Worm (Caenorhabditis elegans) whole organism, L1 larva: ENCODE measurements around the gene gldi-2.

ENCODE experiments used
- F16B12.6 ChIP-seq: fragments of 150-350 bp; optimal IDR thresholded peaks from 2 replicates; lab custom pipeline; 2014; ENCODE audit warnings: missing biosample characterization, missing genetic modification characterization
- alr-1 ChIP-seq: fragments of 200-800 bp; sonication (Bioruptor generic); optimal IDR thresholded peaks from 2 replicates; lab custom pipeline; 2018; ENCODE audit warnings: borderline replicate concordance, mild to moderate bottlenecking, missing genetic modification characterization, missing compliant biosample characterization
- ama-1 ChIP-seq: fragments of 150-350 bp; optimal IDR thresholded peaks from 2 replicates; lab custom pipeline; 2014
- ceh-63 ChIP-seq: fragments of 200-800 bp; sonication (Bioruptor generic); optimal IDR thresholded peaks from 2 replicates; lab custom pipeline; 2018; ENCODE audit warnings: mild to moderate bottlenecking, missing genetic modification characterization, missing compliant biosample characterization
- ceh-82 ChIP-seq, 3 experiments: fragments of 150-350 bp in 1 of 3; sonication (generic microtip) in 2 of 3; optimal IDR thresholded peaks; 2 replicates each; lab custom pipeline; 2014 to 2017; ENCODE audit warnings: missing biosample characterization in 3 of 3, missing genetic modification characterization in 3 of 3
- dpl-1 ChIP-seq, 3 experiments: fragments of 150-350 bp in 2 of 3; sonication (generic microtip) in 1 of 3; optimal IDR thresholded peaks; 2 replicates each; lab custom pipeline; 2014 to 2017; ENCODE audit warnings: missing biosample characterization in 3 of 3, missing genetic modification characterization in 3 of 3, missing genetic modification reagents in 3 of 3
- efl-3 ChIP-seq: fragments of 200-800 bp; sonication (Bioruptor generic); optimal IDR thresholded peaks from 2 replicates; lab custom pipeline; 2018; ENCODE audit warnings: mild to moderate bottlenecking, missing genetic modification characterization, missing compliant biosample characterization
- elt-2 ChIP-seq: sonication (generic microtip); optimal IDR thresholded peaks from 2 replicates; lab custom pipeline; 2016; ENCODE audit warnings: missing genetic modification characterization, mild to moderate bottlenecking, inconsistent platforms, missing compliant biosample characterization, missing genetic modification reagents
- fkh-4 ChIP-seq: sonication (generic microtip); optimal IDR thresholded peaks from 2 replicates; lab custom pipeline; 2016; ENCODE audit warnings: missing compliant biosample characterization, missing genetic modification characterization, borderline replicate concordance
- fkh-8 ChIP-seq: sonication (generic microtip); optimal IDR thresholded peaks from 2 replicates; lab custom pipeline; 2016; ENCODE audit warnings: mild to moderate bottlenecking, missing genetic modification characterization, missing compliant biosample characterization
- fos-1 ChIP-seq: fragments of 150-350 bp; optimal IDR thresholded peaks from 2 replicates; lab custom pipeline; 2014; ENCODE audit warnings: missing biosample characterization, missing genetic modification characterization
- hlh-17 ChIP-seq: fragments of 200-800 bp; sonication (Bioruptor generic); optimal IDR thresholded peaks from 2 replicates; lab custom pipeline; 2018; ENCODE audit warnings: missing genetic modification characterization, mild to moderate bottlenecking, missing compliant biosample characterization, moderate library complexity, borderline replicate concordance
- hlh-4 ChIP-seq: sonication (generic microtip); optimal IDR thresholded peaks from 2 replicates; lab custom pipeline; 2016; ENCODE audit warnings: mild to moderate bottlenecking, missing genetic modification characterization, missing compliant biosample characterization
- hpl-2 ChIP-seq: fragments of 150-350 bp; optimal IDR thresholded peaks from 2 replicates; lab custom pipeline; 2014; ENCODE audit warnings: missing biosample characterization, missing genetic modification reagents, missing genetic modification characterization
- jun-1 ChIP-seq: fragments of 150-350 bp; optimal IDR thresholded peaks from 2 replicates; lab custom pipeline; 2014; ENCODE audit warnings: missing biosample characterization, missing genetic modification reagents, missing genetic modification characterization
- lin-13 ChIP-seq: fragments of 150-350 bp; optimal IDR thresholded peaks from 2 replicates; lab custom pipeline; 2014; ENCODE audit warnings: missing biosample characterization, missing genetic modification reagents, missing genetic modification characterization
- lin-14 ChIP-seq: fragments of 200-800 bp; sonication (Bioruptor generic); optimal IDR thresholded peaks from 2 replicates; lab custom pipeline; 2018; ENCODE audit warnings: mild to moderate bottlenecking, missing genetic modification characterization, moderate library complexity, missing compliant biosample characterization
- lin-15B ChIP-seq: fragments of 150-350 bp; sonication (generic microtip); optimal IDR thresholded peaks from 3 replicates; lab custom pipeline; 2014; ENCODE audit warnings: missing biosample characterization, missing genetic modification characterization
- lin-39 ChIP-seq: fragments of 150-350 bp; optimal IDR thresholded peaks from 2 replicates; lab custom pipeline; 2014; ENCODE audit warnings: missing biosample characterization, missing genetic modification reagents, missing genetic modification characterization
- lsy-2 ChIP-seq, 2 experiments: fragments of 150-350 bp; optimal IDR thresholded peaks; 2 replicates each; lab custom pipeline; 2014; ENCODE audit warnings: missing biosample characterization in 2 of 2, missing genetic modification characterization in 2 of 2
- mdl-1 ChIP-seq, 2 experiments: fragments of 150-350 bp; optimal IDR thresholded peaks; 2 replicates each; lab custom pipeline; 2014 to 2017; ENCODE audit warnings: missing biosample characterization in 2 of 2, missing genetic modification characterization in 2 of 2, inconsistent platforms in 1 of 2
- mef-2 ChIP-seq: fragments of 150-350 bp; optimal IDR thresholded peaks from 2 replicates; lab custom pipeline; 2014; ENCODE audit warnings: missing biosample characterization, missing genetic modification characterization
- mep-1 ChIP-seq: fragments of 150-350 bp; optimal IDR thresholded peaks from 2 replicates; lab custom pipeline; 2014; ENCODE audit warnings: missing biosample characterization, missing genetic modification characterization
- nhr-11 ChIP-seq: fragments of 150-350 bp; optimal IDR thresholded peaks from 2 replicates; lab custom pipeline; 2014; ENCODE audit warnings: missing biosample characterization, missing genetic modification characterization
- nhr-20 ChIP-seq: sonication (generic microtip); optimal IDR thresholded peaks from 2 replicates; lab custom pipeline; 2016; ENCODE audit warnings: mild to moderate bottlenecking, missing genetic modification characterization, missing compliant biosample characterization
- nhr-237 ChIP-seq: fragments of 150-350 bp; optimal IDR thresholded peaks from 2 replicates; lab custom pipeline; 2014; ENCODE audit warnings: missing biosample characterization, missing genetic modification characterization
- nhr-28 ChIP-seq: fragments of 150-350 bp; optimal IDR thresholded peaks from 2 replicates; lab custom pipeline; 2014; ENCODE audit warnings: missing biosample characterization, missing genetic modification characterization
- nhr-85 ChIP-seq: sonication (generic microtip); peaks from one replicate; lab custom pipeline; 2016; ENCODE audit warnings: missing genetic modification characterization, inconsistent platforms, missing compliant biosample characterization
- pag-3 ChIP-seq: sonication (generic microtip); optimal IDR thresholded peaks from 2 replicates; lab custom pipeline; 2017; ENCODE audit warnings: missing genetic modification characterization, mild to moderate bottlenecking, missing compliant biosample characterization, antibody characterized with exemption, borderline replicate concordance; ENCODE audit not compliant: insufficient read depth
- pax-3 ChIP-seq: fragments of 200-800 bp; sonication (Bioruptor generic); optimal IDR thresholded peaks from 2 replicates; lab custom pipeline; 2018; ENCODE audit warnings: mild to moderate bottlenecking, missing genetic modification characterization, moderate library complexity, missing compliant biosample characterization
- pqm-1 ChIP-seq: sonication (generic microtip); optimal IDR thresholded peaks from 3 replicates; lab custom pipeline; 2017; ENCODE audit warnings: missing biosample characterization, missing genetic modification characterization
- rnt-1 ChIP-seq: sonication (generic microtip); optimal IDR thresholded peaks from 2 replicates; lab custom pipeline; 2016; ENCODE audit warnings: mild to moderate bottlenecking, missing genetic modification characterization, moderate library complexity, missing compliant biosample characterization
- snu-23 ChIP-seq: sonication (generic microtip); optimal IDR thresholded peaks from 2 replicates; lab custom pipeline; 2016; ENCODE audit warnings: missing genetic modification characterization, missing compliant biosample characterization
- sox-4 ChIP-seq: sonication (generic microtip); optimal IDR thresholded peaks from 2 replicates; lab custom pipeline; 2016; ENCODE audit warnings: missing genetic modification characterization, missing compliant biosample characterization
- swsn-7 ChIP-seq: sonication (generic microtip); optimal IDR thresholded peaks from 2 replicates; lab custom pipeline; 2016; ENCODE audit warnings: missing genetic modification characterization, missing compliant biosample characterization
- tbx-2 ChIP-seq: sonication (generic microtip); optimal IDR thresholded peaks from 2 replicates; lab custom pipeline; 2016; ENCODE audit warnings: missing genetic modification characterization, missing compliant biosample characterization
- unc-130 ChIP-seq: fragments of 150-350 bp; optimal IDR thresholded peaks from 2 replicates; lab custom pipeline; 2017; ENCODE audit warnings: missing biosample characterization, missing genetic modification characterization, inconsistent platforms
- unc-62 ChIP-seq: fragments of 150-350 bp; optimal IDR thresholded peaks from 2 replicates; lab custom pipeline; 2014; ENCODE audit warnings: missing biosample characterization, missing genetic modification reagents, missing genetic modification characterization
- unc-86 ChIP-seq: sonication (generic microtip); optimal IDR thresholded peaks from 2 replicates; lab custom pipeline; 2016; ENCODE audit warnings: missing genetic modification characterization, missing compliant biosample characterization
- ztf-11 ChIP-seq, 2 experiments: sonication (generic microtip); optimal IDR thresholded peaks; 2 replicates each; lab custom pipeline; 2016 to 2017; ENCODE audit warnings: missing genetic modification characterization in 2 of 2, missing biosample characterization in 1 of 2, missing compliant biosample characterization in 1 of 2
- ztf-4 ChIP-seq: fragments of 150-350 bp; optimal IDR thresholded peaks from 2 replicates; lab custom pipeline; 2014; ENCODE audit warnings: missing biosample characterization, missing genetic modification characterization

Gene gldi-2

ce11 chrII:6827388-6827787, 44.2 kb downstream of the gldi-2 start (continued):
- TF ChIP-seq F16B12.6 (tag; lab: Kevin White, UChicago) (no peak), nhr-20 (tag; lab: Kevin White, UChicago) (peak; percentile 76), rnt-1 (peak; percentile 88), unc-130 (peak; percentile 26), snu-23 (peak; percentile 58), elt-2 (tag; lab: Kevin White, UChicago) (peak; percentile 5), sox-4 (tag; lab: Kevin White, UChicago) (peak; percentile 23), lsy-2 (tag; optimal IDR thresholded peaks at IDR 0.05; lab: Kevin White, UChicago) (peak; percentile 58 to 77), nhr-237 (tag; lab: Kevin White, UChicago) (no peak), mef-2 (no peak), mep-1 (tag; lab: Kevin White, UChicago) (peak; percentile 79), ztf-11 (tag; optimal IDR thresholded peaks at IDR 0.05; lab: Kevin White, UChicago) (no peak), hpl-2 (no peak), nhr-11 (tag; lab: Kevin White, UChicago) (peak; percentile 23), dpl-1 (GFP tag; optimal IDR thresholded peaks at IDR 0.05; lab: Kevin White, UChicago) (peak; percentile 4 to 21 (median 16)), mdl-1 (tag; optimal IDR thresholded peaks at IDR 0.05; lab: Kevin White, UChicago) (peak in 1 of 2 experiments; percentile 58), lin-15B (tag; lab: Kevin White, UChicago) (no peak), swsn-7 (peak; percentile 18), nhr-85 (tag; lab: Kevin White, UChicago) (peak; percentile 93), fos-1 (tag; lab: Kevin White, UChicago) (no peak), fkh-4 (no peak), ztf-4 (peak; percentile 45), pqm-1 (no peak), pax-3 (tag; lab: Kevin White, UChicago) (no peak), lin-13 (peak; percentile 55), nhr-28 (tag; lab: Kevin White, UChicago) (no peak), hlh-17 (GFP tag; lab: Kevin White, UChicago) (no peak), ceh-63 (GFP tag; lab: Kevin White, UChicago) (no peak), ama-1 (lab: Kevin White, UChicago) (no peak), jun-1 (tag; lab: Kevin White, UChicago) (no peak), alr-1 (tag; lab: Kevin White, UChicago) (no peak)

- TF ChIP-seq ceh-82 (tag; optimal IDR thresholded peaks at IDR 0.05; lab: Kevin White, UChicago) (no peak), pqm-1 (no peak), rnt-1 (no peak), lin-39 (tag; lab: Kevin White, UChicago) (no peak), hlh-4 (tag; lab: Kevin White, UChicago) (no peak), tbx-2 (peak; percentile 19), unc-62 (GFP tag; lab: Kevin White, UChicago) (no peak), pag-3 (tag; lab: Kevin White, UChicago) (no peak), lin-14 (GFP tag; lab: Kevin White, UChicago) (peak; percentile 61), unc-86 (tag; lab: Kevin White, UChicago) (peak; percentile 1), ama-1 (lab: Kevin White, UChicago) (no peak), efl-3 (GFP tag; lab: Kevin White, UChicago) (no peak), fkh-8 (tag; lab: Kevin White, UChicago) (peak; percentile 58)
These were observed 45.1 kb downstream of the gldi-2 start for ce11 chrII:6828073-6828900.
